Fruit fly (Drosophila melanogaster) whole organism, embryonic: ENCODE results near the gene CG5928.

Experiments
- Atf-2 ChIP-seq: fragments of 200-800 bp; sonication (Bioruptor generic); optimal IDR thresholded peaks from 2 replicates; lab custom pipeline; 2016; ENCODE audit warnings: missing biosample characterization, missing genetic modification characterization
- Atf3 ChIP-seq: fragments of 200-800 bp; sonication (Bioruptor generic); optimal IDR thresholded peaks from 3 replicates; lab custom pipeline; 2016; ENCODE audit warnings: missing biosample characterization, missing genetic modification characterization
- Awh ChIP-seq: fragments of 200-800 bp; sonication (Bioruptor generic); IDR thresholded peaks from 2 replicates; pipeline ENCODE4, ENCODE4 v1.3.6; 2022; ENCODE audit warnings: missing biosample characterization, missing genetic modification characterization
- CG11723 ChIP-seq: fragments of 200-800 bp; sonication (Bioruptor generic); optimal IDR thresholded peaks from 2 replicates; lab custom pipeline; 2017; ENCODE audit warnings: missing biosample characterization, mild to moderate bottlenecking, missing genetic modification characterization
- CG13775 ChIP-seq: fragments of 200-800 bp; sonication (Bioruptor generic); optimal IDR thresholded peaks from 3 replicates; lab custom pipeline; 2017; ENCODE audit warnings: missing biosample characterization, mild to moderate bottlenecking, missing genetic modification characterization
- CG14860 ChIP-seq: fragments of 200-800 bp; sonication (Bioruptor generic); IDR thresholded peaks from 3 replicates; pipeline ENCODE4 v1.3.6; 2022; ENCODE audit warnings: missing biosample characterization, missing genetic modification characterization; ENCODE audit not compliant: partially characterized antibody
- CG16779 ChIP-seq: fragments of 200-800 bp; sonication (Bioruptor generic); IDR thresholded peaks from 2 replicates; pipeline ENCODE4 v1.3.6; 2022; ENCODE audit warnings: missing biosample characterization, missing genetic modification characterization
- CG18599 ChIP-seq: fragments of 200-800 bp; sonication (Bioruptor generic); optimal IDR thresholded peaks from 3 replicates; lab custom pipeline; 2017; ENCODE audit warnings: missing biosample characterization, missing genetic modification characterization, mild to moderate bottlenecking, moderate library complexity, missing genetic modification reagents
- CG31441 ChIP-seq: fragments of 200-800 bp; sonication (Bioruptor generic); IDR thresholded peaks from 2 replicates; pipeline ENCODE4 v1.3.6; 2022; ENCODE audit warnings: missing biosample characterization, missing genetic modification characterization
- CG32532 ChIP-seq: fragments of 200-800 bp; sonication (Bioruptor generic); IDR thresholded peaks from 2 replicates; pipeline ENCODE4 v1.3.6; 2022; ENCODE audit warnings: missing biosample characterization, missing genetic modification characterization
- CG33213 ChIP-seq: fragments of 200-800 bp; sonication (Bioruptor generic); optimal IDR thresholded peaks from 3 replicates; lab custom pipeline; 2016; ENCODE audit warnings: missing biosample characterization, missing genetic modification characterization
- CG33557 ChIP-seq: fragments of 200-800 bp; sonication (Bioruptor generic); optimal IDR thresholded peaks from 2 replicates; lab custom pipeline; 2019; ENCODE audit warnings: missing biosample characterization, mild to moderate bottlenecking, missing genetic modification characterization, moderate library complexity
- CG4820 ChIP-seq: fragments of 200-800 bp; sonication (Bioruptor generic); optimal IDR thresholded peaks from 3 replicates; lab custom pipeline; 2016; ENCODE audit warnings: missing biosample characterization, missing genetic modification characterization
- CG8944 ChIP-seq: fragments of 200-800 bp; sonication (Bioruptor generic); optimal IDR thresholded peaks from 3 replicates; lab custom pipeline; 2016; ENCODE audit warnings: missing biosample characterization, missing genetic modification characterization
- CG9215 ChIP-seq: fragments of 200-800 bp; sonication (Bioruptor generic); IDR thresholded peaks from 2 replicates; pipeline ENCODE4 v1.3.6; 2022; ENCODE audit warnings: missing biosample characterization, missing genetic modification characterization
- CTCF ChIP-seq: fragments of 200-800 bp; sonication (Bioruptor generic); optimal IDR thresholded peaks from 2 replicates; lab custom pipeline; 2017; ENCODE audit warnings: missing biosample characterization, mild to moderate bottlenecking, missing genetic modification characterization, moderate library complexity
- Doc2 ChIP-seq: fragments of 200-800 bp; sonication (Bioruptor generic); IDR thresholded peaks from 2 replicates; pipeline ENCODE4 v1.3.6; 2022; ENCODE audit warnings: missing biosample characterization, missing genetic modification characterization
- Doc3 ChIP-seq: fragments of 200-800 bp; sonication (Bioruptor generic); IDR thresholded peaks from 3 replicates; pipeline ENCODE4 v1.3.6; 2022; ENCODE audit warnings: missing biosample characterization, missing genetic modification characterization; ENCODE audit not compliant: partially characterized antibody
- Gsc ChIP-seq: fragments of 200-800 bp; sonication (Bioruptor generic); IDR thresholded peaks from 2 replicates; pipeline ENCODE4 v1.3.6; 2022; ENCODE audit warnings: missing biosample characterization, missing genetic modification characterization
- Gug ChIP-seq: fragments of 200-800 bp; sonication (Bioruptor generic); IDR thresholded peaks from 4 replicates; pipeline ENCODE4 v1.3.6; 2022; ENCODE audit warnings: missing biosample characterization, missing genetic modification characterization
- HmgZ ChIP-seq: fragments of 200-800 bp; sonication (Bioruptor generic); optimal IDR thresholded peaks from 2 replicates; lab custom pipeline; 2018; ENCODE audit warnings: missing biosample characterization, mild to moderate bottlenecking, missing genetic modification characterization
- Hr3 ChIP-seq: fragments of 200-800 bp; sonication (Bioruptor generic); optimal IDR thresholded peaks from 3 replicates; lab custom pipeline; 2016; ENCODE audit warnings: missing biosample characterization, missing genetic modification characterization
- MBD-R2 ChIP-seq: fragments of 200-800 bp; sonication (Bioruptor generic); IDR thresholded peaks from 2 replicates; pipeline ENCODE4 v1.3.6; 2022; ENCODE audit warnings: missing biosample characterization, missing genetic modification characterization
- NC2β ChIP-seq: fragments of 200-800 bp; sonication (Bioruptor generic); optimal IDR thresholded peaks from 2 replicates; lab custom pipeline; 2016; ENCODE audit warnings: missing biosample characterization, missing genetic modification characterization
- NfI ChIP-seq: fragments of 200-800 bp; sonication (Bioruptor generic); optimal IDR thresholded peaks from 3 replicates; lab custom pipeline; 2018; ENCODE audit warnings: missing biosample characterization, mild to moderate bottlenecking, missing genetic modification characterization, moderate library complexity
- Opbp ChIP-seq: fragments of 200-800 bp; sonication (Bioruptor generic); IDR thresholded peaks from 3 replicates; pipeline ENCODE4 v1.3.6; 2022; ENCODE audit warnings: missing biosample characterization, missing genetic modification characterization; ENCODE audit not compliant: partially characterized antibody
- Sry-δ ChIP-seq: fragments of 200-800 bp; sonication (Bioruptor generic); optimal IDR thresholded peaks from 2 replicates; lab custom pipeline; 2016; ENCODE audit warnings: missing biosample characterization, missing genetic modification characterization
- al ChIP-seq: fragments of 200-800 bp; sonication (Bioruptor generic); IDR thresholded peaks from 2 replicates; pipeline ENCODE4 v1.3.6; 2022; ENCODE audit warnings: missing biosample characterization, missing genetic modification characterization
- amos ChIP-seq: fragments of 200-800 bp; sonication (Bioruptor generic); IDR thresholded peaks from 2 replicates; pipeline ENCODE4 v1.3.6; 2022; ENCODE audit warnings: missing biosample characterization, missing genetic modification characterization; ENCODE audit not compliant: partially characterized antibody
- cg ChIP-seq: fragments of 200-800 bp; sonication (Bioruptor generic); optimal IDR thresholded peaks from 3 replicates; lab custom pipeline; 2019; ENCODE audit warnings: missing biosample characterization, mild to moderate bottlenecking, missing genetic modification characterization, moderate library complexity
- chm ChIP-seq: fragments of 200-800 bp; sonication (Bioruptor generic); IDR thresholded peaks from 2 replicates; pipeline ENCODE4 v1.3.6; 2022; ENCODE audit warnings: missing biosample characterization, missing genetic modification characterization
- chn ChIP-seq: fragments of 200-800 bp; sonication (Bioruptor generic); optimal IDR thresholded peaks from 2 replicates; lab custom pipeline; 2016; ENCODE audit warnings: missing biosample characterization, missing genetic modification characterization
- dati ChIP-seq: fragments of 200-800 bp; sonication (Bioruptor generic); IDR thresholded peaks from 2 replicates; pipeline ENCODE4 v1.3.6; 2022; ENCODE audit warnings: missing biosample characterization, missing genetic modification characterization
- dysf ChIP-seq: fragments of 200-800 bp; sonication (Bioruptor generic); IDR thresholded peaks from 3 replicates; pipeline ENCODE4 v1.3.6; 2022; ENCODE audit warnings: missing biosample characterization, missing genetic modification characterization
- ems ChIP-seq: fragments of 200-800 bp; sonication (Bioruptor generic); optimal IDR thresholded peaks from 3 replicates; lab custom pipeline; 2016; ENCODE audit warnings: missing biosample characterization, missing genetic modification characterization
- eve ChIP-seq, 2 experiments: fragments of >200 bp; optimal IDR thresholded peaks; 2 replicates each; lab custom pipeline; 2017; ENCODE audit warnings: missing biosample characterization in 2 of 2, missing genetic modification characterization in 2 of 2
- gsb-n ChIP-seq: fragments of 200-800 bp; sonication (Bioruptor generic); optimal IDR thresholded peaks from 3 replicates; lab custom pipeline; 2018; ENCODE audit warnings: missing biosample characterization, mild to moderate bottlenecking, missing genetic modification characterization
- hbn ChIP-seq: fragments of 200-800 bp; sonication (Bioruptor generic); IDR thresholded peaks from 2 replicates; pipeline ENCODE4 v1.3.6; 2022; ENCODE audit warnings: missing biosample characterization, missing genetic modification characterization; ENCODE audit not compliant: partially characterized antibody
- jumu ChIP-seq: fragments of 200-800 bp; sonication (Bioruptor generic); optimal IDR thresholded peaks from 3 replicates; lab custom pipeline; 2016; ENCODE audit warnings: missing biosample characterization, missing genetic modification characterization
- lab ChIP-seq: fragments of 200-800 bp; sonication (Bioruptor generic); optimal IDR thresholded peaks from 3 replicates; lab custom pipeline; 2017; ENCODE audit warnings: missing biosample characterization, missing genetic modification characterization, mild to moderate bottlenecking, moderate library complexity, missing genetic modification reagents
- mam ChIP-seq: fragments of 200-800 bp; sonication (Bioruptor generic); optimal IDR thresholded peaks from 3 replicates; lab custom pipeline; 2016; ENCODE audit warnings: missing biosample characterization, missing genetic modification characterization
- oc ChIP-seq: fragments of 200-800 bp; sonication (Bioruptor generic); optimal IDR thresholded peaks from 2 replicates; lab custom pipeline; 2018; ENCODE audit warnings: missing biosample characterization, mild to moderate bottlenecking, missing genetic modification characterization, moderate library complexity
- prd ChIP-seq, 3 experiments: fragments of >200 bp in 2 of 3; fragments of 200-800 bp in 1 of 3; sonication (Bioruptor generic) in 1 of 3; optimal IDR thresholded peaks in 2 of 3; IDR thresholded peaks in 1 of 3; 2 replicates in 2 of 3; 3 replicates in 1 of 3; pipeline versions ENCODE4 v1.3.6 to Lab custom; 2017 to 2022; ENCODE audit warnings: missing biosample characterization in 1 of 3, missing genetic modification characterization in 1 of 3
- pros ChIP-seq: fragments of 200-800 bp; sonication (Bioruptor generic); optimal IDR thresholded peaks from 3 replicates; lab custom pipeline; 2019; ENCODE audit warnings: missing biosample characterization, mild to moderate bottlenecking, missing genetic modification characterization, moderate library complexity
- pum ChIP-seq: fragments of 200-800 bp; sonication (Bioruptor generic); optimal IDR thresholded peaks from 2 replicates; lab custom pipeline; 2016; ENCODE audit warnings: missing biosample characterization, missing genetic modification characterization
- sens ChIP-seq: fragments of 200-800 bp; sonication (Bioruptor generic); peaks from one replicate; lab custom pipeline; 2016; ENCODE audit warnings: missing biosample characterization, missing genetic modification characterization
- sima ChIP-seq: fragments of 200-800 bp; sonication (Bioruptor generic); optimal IDR thresholded peaks from 2 replicates; lab custom pipeline; 2016; ENCODE audit warnings: missing biosample characterization, missing genetic modification characterization
- slbo ChIP-seq: fragments of 200-800 bp; sonication (Bioruptor generic); IDR thresholded peaks from 2 replicates; pipeline ENCODE4 v1.3.6; 2022; ENCODE audit warnings: missing biosample characterization, missing genetic modification characterization
- slp2 ChIP-seq: fragments of 200-800 bp; sonication (Bioruptor generic); optimal IDR thresholded peaks from 2 replicates; lab custom pipeline; 2016; ENCODE audit warnings: missing biosample characterization, missing genetic modification characterization
- tio ChIP-seq: fragments of 200-800 bp; sonication (Bioruptor generic); optimal IDR thresholded peaks from 2 replicates; lab custom pipeline; 2017; ENCODE audit warnings: missing biosample characterization, missing genetic modification characterization, inconsistent platforms
- vfl ChIP-seq: fragments of 200-800 bp; sonication (Bioruptor generic); optimal IDR thresholded peaks from 2 replicates; lab custom pipeline; 2016; ENCODE audit warnings: missing biosample characterization, missing genetic modification characterization
- z ChIP-seq: fragments of 200-800 bp; sonication (Bioruptor generic); IDR thresholded peaks from 3 replicates; pipeline ENCODE4 v1.3.6; 2022; ENCODE audit warnings: missing biosample characterization, missing genetic modification characterization

Gene CG5928

dm6 chrX:6031692-6032091, 36.1 kb upstream of the CG5928 start (continued):
- TF ChIP-seq Hr3 (GFP tag; lab: Kevin White, UChicago) (peak; percentile 56), sima (GFP tag; lab: Kevin White, UChicago) (peak; percentile 20), slbo (GFP tag; lab: Robert Waterston, UW) (peak; percentile 82), Gug (GFP tag; lab: Robert Waterston, UW) (peak; percentile 44; the same call in 2 of the 4 replicates), ems (peak; percentile 41), sens (GFP tag; lab: Kevin White, UChicago) (peak; percentile 97), amos (GFP tag; lab: Robert Waterston, UW) (no peak), MBD-R2 (peak; percentile 40; the same call in 1 of the 2 replicates), CG33213 (peak; percentile 53), lab (GFP tag; lab: Kevin White, UChicago) (peak; percentile 86), vfl (GFP tag; lab: Kevin White, UChicago) (no peak), CG4820 (GFP tag; lab: Kevin White, UChicago) (peak; percentile 81), NC2β (peak; percentile 74), CG14860 (GFP tag; lab: Robert Waterston, UW) (no peak), NfI (GFP tag; lab: Kevin White, UChicago) (peak; percentile 60), chn (peak; percentile 81), CG32532 (GFP tag; lab: Robert Waterston, UW) (peak; percentile 73), CTCF (GFP tag; lab: Kevin White, UChicago) (peak; percentile 24), CG18599 (GFP tag; lab: Kevin White, UChicago) (peak; percentile 90), Sry-δ (GFP tag; lab: Kevin White, UChicago) (peak; percentile 39), Gsc (GFP tag; lab: Robert Waterston, UW) (peak; percentile 37; the same call in 1 of the 2 replicates), Doc3 (GFP tag; lab: Robert Waterston, UW) (no peak), Awh (GFP tag; lab: Robert Waterston, UW) (peak; percentile 76), CG31441 (GFP tag; lab: Robert Waterston, UW) (peak; percentile 69), dati (peak; percentile 60; the same call in 1 of the 2 replicates), CG13775 (GFP tag; lab: Kevin White, UChicago) (peak; percentile 70), cg (no peak), dysf (GFP tag; lab: Robert Waterston, UW) (peak; percentile 82), al (GFP tag; lab: Robert Waterston, UW) (no peak), HmgZ (peak; percentile 68), Atf3 (GFP tag; lab: Kevin White, UChicago) (peak; percentile 64), jumu (GFP tag; lab: Kevin White, UChicago) (peak; percentile 74), Atf-2 (peak; percentile 72), oc (tag; lab: Kevin White, UChicago) (peak; percentile 32), CG11723 (GFP tag; lab: Kevin White, UChicago) (peak; percentile 54), z (GFP tag; lab: Robert Waterston, UW) (no peak; the same call in 2 of the 3 replicates), pros (peak; percentile 16), tio (GFP tag; lab: Kevin White, UChicago) (peak; percentile 66), mam (GFP tag; lab: Kevin White, UChicago) (peak; percentile 75), pum (GFP tag; lab: Kevin White, UChicago) (peak; percentile 76), hbn (GFP tag; lab: Robert Waterston, UW) (no peak), CG33557 (GFP tag; lab: Kevin White, UChicago) (peak; percentile 77), CG16779 (GFP tag; lab: Robert Waterston, UW) (no peak), chm (peak; percentile 86; the same call in 1 of the 2 replicates), eve (GFP tag; optimal IDR thresholded peaks at IDR 0.05; lab: Kevin White, UChicago) (peak in 1 of 2 experiments; percentile 92), CG9215 (GFP tag; lab: Robert Waterston, UW) (peak; percentile 48), Opbp (GFP tag; lab: Robert Waterston, UW) (no peak), prd (optimal IDR thresholded peaks at IDR 0.05; lab: Kevin White, UChicago) (no peak), prd (GFP tag; IDR thresholded peaks at IDR 0.05; lab: Robert Waterston, UW) (peak; percentile 89), CG8944 (peak; percentile 65), gsb-n (peak; percentile 63), slp2 (GFP tag; lab: Kevin White, UChicago) (peak; percentile 46), Doc2 (GFP tag; lab: Robert Waterston, UW) (no peak)
